Worm (Caenorhabditis elegans) whole organism, L1 larva: ENCODE results near the gene cyp-13A8.
A peak's percentile ranks its signal among the peaks of the same experiment; 100 is the strongest.

Source experiments
- C04F5.9 ChIP-seq: sonication (generic microtip); optimal IDR thresholded peaks from 2 replicates; lab custom pipeline; 2016; ENCODE audit warnings: missing genetic modification characterization, missing compliant biosample characterization
- C16A3.4 ChIP-seq: fragments of 150-350 bp; optimal IDR thresholded peaks from 2 replicates; lab custom pipeline; 2014; ENCODE audit warnings: missing biosample characterization, missing genetic modification characterization
- aha-1 ChIP-seq: fragments of 150-350 bp; optimal IDR thresholded peaks from 2 replicates; lab custom pipeline; 2014; ENCODE audit warnings: missing biosample characterization, missing genetic modification characterization
- alr-1 ChIP-seq: fragments of 200-800 bp; sonication (Bioruptor generic); optimal IDR thresholded peaks from 2 replicates; lab custom pipeline; 2018; ENCODE audit warnings: borderline replicate concordance, mild to moderate bottlenecking, missing genetic modification characterization, missing compliant biosample characterization
- aly-2 ChIP-seq: fragments of 150-350 bp; optimal IDR thresholded peaks from 2 replicates; lab custom pipeline; 2014; ENCODE audit warnings: missing biosample characterization, missing genetic modification characterization
- blmp-1 ChIP-seq: fragments of 150-350 bp; optimal IDR thresholded peaks from 2 replicates; lab custom pipeline; 2014; ENCODE audit warnings: missing biosample characterization, missing genetic modification characterization
- ceh-63 ChIP-seq: fragments of 200-800 bp; sonication (Bioruptor generic); optimal IDR thresholded peaks from 2 replicates; lab custom pipeline; 2018; ENCODE audit warnings: mild to moderate bottlenecking, missing genetic modification characterization, missing compliant biosample characterization
- ceh-8 ChIP-seq: fragments of 200-800 bp; sonication (Bioruptor generic); optimal IDR thresholded peaks from 2 replicates; lab custom pipeline; 2018; ENCODE audit warnings: mild to moderate bottlenecking, missing genetic modification characterization, moderate library complexity, missing compliant biosample characterization
- ceh-82 ChIP-seq, 3 experiments: fragments of 150-350 bp in 1 of 3; sonication (generic microtip) in 2 of 3; optimal IDR thresholded peaks; 2 replicates each; lab custom pipeline; 2014 to 2017; ENCODE audit warnings: missing biosample characterization in 3 of 3, missing genetic modification characterization in 3 of 3
- ceh-90 ChIP-seq: sonication (generic microtip); optimal IDR thresholded peaks from 2 replicates; lab custom pipeline; 2016; ENCODE audit warnings: missing genetic modification characterization, missing compliant biosample characterization
- dpl-1 ChIP-seq, 3 experiments: fragments of 150-350 bp in 2 of 3; sonication (generic microtip) in 1 of 3; optimal IDR thresholded peaks; 2 replicates each; lab custom pipeline; 2014 to 2017; ENCODE audit warnings: missing biosample characterization in 3 of 3, missing genetic modification characterization in 3 of 3, missing genetic modification reagents in 3 of 3
- efl-1 ChIP-seq, 4 experiments: fragments of 150-350 bp; optimal IDR thresholded peaks in 3 of 4; peaks in 1 of 4; 1 replicate in 1 of 4; 2 replicates in 3 of 4; lab custom pipeline; 2014; ENCODE audit warnings: missing biosample characterization in 2 of 4, missing genetic modification characterization in 2 of 4, missing genetic modification reagents in 2 of 4
- efl-3 ChIP-seq: fragments of 200-800 bp; sonication (Bioruptor generic); optimal IDR thresholded peaks from 2 replicates; lab custom pipeline; 2018; ENCODE audit warnings: mild to moderate bottlenecking, missing genetic modification characterization, missing compliant biosample characterization
- egl-27 ChIP-seq, 2 experiments: fragments of 150-350 bp in 1 of 2; sonication (generic microtip); optimal IDR thresholded peaks; 3 replicates each; lab custom pipeline; 2017 to 2018; ENCODE audit warnings: missing biosample characterization in 2 of 2, missing genetic modification characterization in 2 of 2, missing genetic modification reagents in 2 of 2
- elt-2 ChIP-seq: sonication (generic microtip); optimal IDR thresholded peaks from 2 replicates; lab custom pipeline; 2016; ENCODE audit warnings: missing genetic modification characterization, mild to moderate bottlenecking, inconsistent platforms, missing compliant biosample characterization, missing genetic modification reagents
- ets-5 ChIP-seq: fragments of 200-800 bp; sonication (Bioruptor generic); IDR thresholded peaks from 2 replicates; pipeline ENCODE4 v1.3.6; 2022; ENCODE audit warnings: missing genetic modification characterization, missing compliant biosample characterization
- fkh-10 ChIP-seq: sonication (generic microtip); optimal IDR thresholded peaks from 2 replicates; lab custom pipeline; 2017; ENCODE audit warnings: missing biosample characterization, missing genetic modification reagents, missing genetic modification characterization
- fkh-8 ChIP-seq: sonication (generic microtip); optimal IDR thresholded peaks from 2 replicates; lab custom pipeline; 2016; ENCODE audit warnings: mild to moderate bottlenecking, missing genetic modification characterization, missing compliant biosample characterization
- fos-1 ChIP-seq: fragments of 150-350 bp; optimal IDR thresholded peaks from 2 replicates; lab custom pipeline; 2014; ENCODE audit warnings: missing biosample characterization, missing genetic modification characterization
- grh-1 ChIP-seq: fragments of 200-800 bp; sonication (Bioruptor generic); IDR thresholded peaks from 2 replicates; pipeline ENCODE4 v1.3.6; 2022; ENCODE audit warnings: missing genetic modification reagents, missing genetic modification characterization, missing compliant biosample characterization
- hlh-4 ChIP-seq: sonication (generic microtip); optimal IDR thresholded peaks from 2 replicates; lab custom pipeline; 2016; ENCODE audit warnings: mild to moderate bottlenecking, missing genetic modification characterization, missing compliant biosample characterization
- irx-1 ChIP-seq: sonication (generic microtip); optimal IDR thresholded peaks from 2 replicates; lab custom pipeline; 2016; ENCODE audit warnings: missing genetic modification characterization, missing compliant biosample characterization
- jun-1 ChIP-seq: fragments of 150-350 bp; optimal IDR thresholded peaks from 2 replicates; lab custom pipeline; 2014; ENCODE audit warnings: missing biosample characterization, missing genetic modification reagents, missing genetic modification characterization
- lin-15B ChIP-seq: fragments of 150-350 bp; sonication (generic microtip); optimal IDR thresholded peaks from 3 replicates; lab custom pipeline; 2014; ENCODE audit warnings: missing biosample characterization, missing genetic modification characterization
- lir-3 ChIP-seq: sonication (generic microtip); optimal IDR thresholded peaks from 2 replicates; lab custom pipeline; 2016; ENCODE audit warnings: mild to moderate bottlenecking, missing genetic modification characterization, moderate library complexity, missing compliant biosample characterization; ENCODE audit not compliant: poor library complexity
- mab-9 ChIP-seq: fragments of 200-800 bp; sonication (Bioruptor generic); IDR thresholded peaks from 2 replicates; pipeline ENCODE4 v1.3.6; 2022; ENCODE audit warnings: missing genetic modification reagents, missing genetic modification characterization, missing compliant biosample characterization
- mdl-1 ChIP-seq, 2 experiments: fragments of 150-350 bp; optimal IDR thresholded peaks; 2 replicates each; lab custom pipeline; 2014 to 2017; ENCODE audit warnings: missing biosample characterization in 2 of 2, missing genetic modification characterization in 2 of 2, inconsistent platforms in 1 of 2
- mep-1 ChIP-seq: fragments of 150-350 bp; optimal IDR thresholded peaks from 2 replicates; lab custom pipeline; 2014; ENCODE audit warnings: missing biosample characterization, missing genetic modification characterization
- nhr-11 ChIP-seq: fragments of 150-350 bp; optimal IDR thresholded peaks from 2 replicates; lab custom pipeline; 2014; ENCODE audit warnings: missing biosample characterization, missing genetic modification characterization
- nhr-12 ChIP-seq: sonication (generic microtip); optimal IDR thresholded peaks from 2 replicates; lab custom pipeline; 2017; ENCODE audit warnings: missing biosample characterization, missing genetic modification characterization
- nhr-20 ChIP-seq: sonication (generic microtip); optimal IDR thresholded peaks from 2 replicates; lab custom pipeline; 2016; ENCODE audit warnings: mild to moderate bottlenecking, missing genetic modification characterization, missing compliant biosample characterization
- nhr-237 ChIP-seq: fragments of 150-350 bp; optimal IDR thresholded peaks from 2 replicates; lab custom pipeline; 2014; ENCODE audit warnings: missing biosample characterization, missing genetic modification characterization
- nhr-28 ChIP-seq: fragments of 150-350 bp; optimal IDR thresholded peaks from 2 replicates; lab custom pipeline; 2014; ENCODE audit warnings: missing biosample characterization, missing genetic modification characterization
- nhr-47 ChIP-seq: sonication (generic microtip); optimal IDR thresholded peaks from 2 replicates; lab custom pipeline; 2016; ENCODE audit warnings: mild to moderate bottlenecking, missing genetic modification characterization, moderate library complexity, missing compliant biosample characterization
- nhr-71 ChIP-seq: sonication (generic microtip); optimal IDR thresholded peaks from 2 replicates; lab custom pipeline; 2016; ENCODE audit warnings: mild to moderate bottlenecking, missing genetic modification characterization, moderate library complexity, missing compliant biosample characterization
- nhr-76 ChIP-seq: sonication (generic microtip); optimal IDR thresholded peaks from 2 replicates; lab custom pipeline; 2017; ENCODE audit warnings: missing biosample characterization, missing genetic modification characterization
- nhr-85 ChIP-seq: sonication (generic microtip); peaks from one replicate; lab custom pipeline; 2016; ENCODE audit warnings: missing genetic modification characterization, inconsistent platforms, missing compliant biosample characterization
- pqm-1 ChIP-seq: sonication (generic microtip); optimal IDR thresholded peaks from 3 replicates; lab custom pipeline; 2017; ENCODE audit warnings: missing biosample characterization, missing genetic modification characterization
- rnt-1 ChIP-seq: sonication (generic microtip); optimal IDR thresholded peaks from 2 replicates; lab custom pipeline; 2016; ENCODE audit warnings: mild to moderate bottlenecking, missing genetic modification characterization, moderate library complexity, missing compliant biosample characterization
- skn-1 ChIP-seq: fragments of 150-350 bp; optimal IDR thresholded peaks from 2 replicates; lab custom pipeline; 2014; ENCODE audit warnings: missing biosample characterization, missing genetic modification characterization
- snpc-4 ChIP-seq: fragments of 150-350 bp; optimal IDR thresholded peaks from 2 replicates; lab custom pipeline; 2014; ENCODE audit warnings: missing biosample characterization, missing genetic modification characterization
- sup-37 ChIP-seq: fragments of 200-800 bp; sonication (Bioruptor generic); optimal IDR thresholded peaks from 2 replicates; lab custom pipeline; 2018; ENCODE audit warnings: mild to moderate bottlenecking, missing genetic modification characterization, missing compliant biosample characterization
- swsn-7 ChIP-seq: sonication (generic microtip); optimal IDR thresholded peaks from 2 replicates; lab custom pipeline; 2016; ENCODE audit warnings: missing genetic modification characterization, missing compliant biosample characterization
- unc-130 ChIP-seq: fragments of 150-350 bp; optimal IDR thresholded peaks from 2 replicates; lab custom pipeline; 2017; ENCODE audit warnings: missing biosample characterization, missing genetic modification characterization, inconsistent platforms
- unc-30 ChIP-seq: sonication (generic microtip); optimal IDR thresholded peaks from 2 replicates; lab custom pipeline; 2017; ENCODE audit warnings: missing biosample characterization, missing genetic modification characterization
- unc-62 ChIP-seq: fragments of 150-350 bp; optimal IDR thresholded peaks from 2 replicates; lab custom pipeline; 2014; ENCODE audit warnings: missing biosample characterization, missing genetic modification reagents, missing genetic modification characterization
- unc-98 ChIP-seq: fragments of 200-800 bp; sonication (Bioruptor generic); IDR thresholded peaks from 2 replicates; pipeline ENCODE4 v1.3.6; 2022; ENCODE audit warnings: missing genetic modification characterization, missing compliant biosample characterization
- xbp-1 ChIP-seq: sonication (generic microtip); optimal IDR thresholded peaks from 2 replicates; lab custom pipeline; 2016; ENCODE audit warnings: missing genetic modification characterization, missing compliant biosample characterization
- zip-4 ChIP-seq: fragments of 200-800 bp; sonication (Bioruptor generic); optimal IDR thresholded peaks from 2 replicates; lab custom pipeline; 2018; ENCODE audit warnings: mild to moderate bottlenecking, missing genetic modification characterization, moderate library complexity, missing compliant biosample characterization
- ztf-11 ChIP-seq, 2 experiments: sonication (generic microtip); optimal IDR thresholded peaks; 2 replicates each; lab custom pipeline; 2016 to 2017; ENCODE audit warnings: missing genetic modification characterization in 2 of 2, missing biosample characterization in 1 of 2, missing compliant biosample characterization in 1 of 2
- ztf-4 ChIP-seq: fragments of 150-350 bp; optimal IDR thresholded peaks from 2 replicates; lab custom pipeline; 2014; ENCODE audit warnings: missing biosample characterization, missing genetic modification characterization

Gene cyp-13A8

DNA sequence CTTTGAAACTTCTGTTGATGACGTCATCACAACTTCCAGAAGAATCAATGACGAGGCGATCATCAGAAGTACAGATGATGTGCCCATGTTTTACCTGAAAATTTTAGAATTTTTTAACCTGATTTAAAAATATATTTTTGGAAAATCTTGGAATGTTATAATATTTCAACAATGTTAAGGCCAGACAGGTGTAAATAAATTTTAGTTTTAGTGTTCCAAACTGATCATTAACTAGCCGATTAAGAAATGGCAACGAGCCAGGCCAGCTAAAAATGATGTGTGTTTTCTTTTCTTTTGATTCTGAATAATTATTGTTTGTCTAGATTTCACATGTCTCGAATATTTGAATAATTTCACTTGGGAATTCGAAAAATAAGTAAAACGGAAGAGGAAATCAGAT, 31.6 kb downstream of the cyp-13A8 start, which contains the start of gene T10B9.9:
Gene T10B9.9, minus strand, starts transcription at position 101 of the 400 bp plus-strand sequence.
- no peak for TF ChIP-seq nhr-47 (tag; lab: Kevin White, UChicago)
- no peak for TF ChIP-seq alr-1 (tag; lab: Kevin White, UChicago)
- no peak for TF ChIP-seq efl-3 (GFP tag; lab: Kevin White, UChicago)

DNA sequence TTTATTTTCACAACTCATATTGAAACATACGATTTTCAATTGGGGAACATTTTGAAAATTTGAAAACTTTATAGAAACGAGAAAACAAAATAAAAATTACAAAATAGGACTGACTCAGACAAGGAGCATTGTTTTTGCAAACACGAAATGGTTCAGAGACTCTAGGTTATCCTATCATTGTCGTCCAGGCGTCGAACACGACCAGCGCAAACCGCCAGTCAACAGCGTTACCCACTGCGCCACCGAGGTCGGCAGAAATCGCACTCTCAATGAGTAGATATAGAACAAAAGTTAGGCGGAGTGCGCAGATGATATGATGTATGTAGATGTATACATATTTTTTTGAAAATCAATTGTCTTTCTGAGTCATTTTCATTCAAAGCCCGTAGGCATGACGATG, 32.7 kb downstream of the cyp-13A8 start:
- TF ChIP-seq skn-1 = peak; percentile 57
- TF ChIP-seq ceh-8 (GFP tag; lab: Kevin White, UChicago) = peak; percentile 48
- no peak for TF ChIP-seq C16A3.4 (tag; lab: Kevin White, UChicago)
- TF ChIP-seq swsn-7 (tag; lab: Kevin White, UChicago) = peak; percentile 75
- no peak for TF ChIP-seq pqm-1 (tag; lab: Kevin White, UChicago)
- TF ChIP-seq aly-2 (tag; lab: Kevin White, UChicago) = peak; percentile 42
- no peak for TF ChIP-seq unc-98 (GFP tag; lab: Robert Waterston, UW)
- peak; percentile 35 to 52 for TF ChIP-seq efl-1 (optimal IDR thresholded peaks at IDR 0.05; lab: Kevin White, UChicago)
- peak; percentile 41 to 93 for TF ChIP-seq efl-1 (GFP tag; optimal IDR thresholded peaks at IDR 0.05 in 1 of 2; lab: Kevin White, UChicago)
- TF ChIP-seq rnt-1 (tag; lab: Kevin White, UChicago) = peak; percentile 78
- TF ChIP-seq elt-2 (tag; lab: Kevin White, UChicago) = peak; percentile 41
- TF ChIP-seq dpl-1 (GFP tag; optimal IDR thresholded peaks at IDR 0.05; lab: Kevin White, UChicago) = peak in 2 of 3 experiments; percentile 49 to 53
- no peak for TF ChIP-seq C04F5.9 (tag; lab: Kevin White, UChicago)
- TF ChIP-seq sup-37 (GFP tag; lab: Kevin White, UChicago) = no peak
- peak; percentile 58 for TF ChIP-seq nhr-85
- TF ChIP-seq nhr-20 (tag; lab: Kevin White, UChicago) = peak; percentile 83
- peak; percentile 66 for TF ChIP-seq xbp-1
- peak in 2 of 3 experiments; percentile 32 to 82 for TF ChIP-seq ceh-82 (tag; optimal IDR thresholded peaks at IDR 0.05; lab: Kevin White, UChicago)
- peak; percentile 37 for TF ChIP-seq snpc-4 (tag; lab: Kevin White, UChicago)
- no peak for TF ChIP-seq nhr-11 (tag; lab: Kevin White, UChicago)
- TF ChIP-seq egl-27 (tag; optimal IDR thresholded peaks at IDR 0.05; lab: Kevin White, UChicago) = no peak
- peak; percentile 50 for TF ChIP-seq jun-1 (tag; lab: Kevin White, UChicago)
- TF ChIP-seq ceh-90 = no peak
- TF ChIP-seq unc-130 (tag; lab: Kevin White, UChicago) = peak; percentile 50
- peak in 1 of 2 experiments; percentile 71 for TF ChIP-seq ztf-11 (tag; optimal IDR thresholded peaks at IDR 0.05; lab: Kevin White, UChicago)
- no peak for TF ChIP-seq unc-62 (GFP tag; lab: Kevin White, UChicago)
- peak; percentile 25; the same call in 1 of the 2 replicates for TF ChIP-seq mab-9 (GFP tag; lab: Robert Waterston, UW)
- peak; percentile 61 for TF ChIP-seq irx-1
- no peak for TF ChIP-seq grh-1 (GFP tag; lab: Robert Waterston, UW)
- peak; percentile 73 for TF ChIP-seq nhr-71 (tag; lab: Kevin White, UChicago)
- TF ChIP-seq ceh-63 (GFP tag; lab: Kevin White, UChicago) = no peak
- TF ChIP-seq nhr-76 (tag; lab: Kevin White, UChicago) = no peak
- TF ChIP-seq zip-4 (GFP tag; lab: Kevin White, UChicago) = peak; percentile 45
- no peak for TF ChIP-seq ztf-4
- TF ChIP-seq hlh-4 = peak; percentile 16
- TF ChIP-seq nhr-237 (tag; lab: Kevin White, UChicago) = no peak
- no peak for TF ChIP-seq aha-1 (tag; lab: Kevin White, UChicago)
- TF ChIP-seq lin-15B (tag; lab: Kevin White, UChicago) = no peak
- TF ChIP-seq nhr-12 (tag; lab: Kevin White, UChicago) = no peak
- TF ChIP-seq unc-30 (tag; lab: Kevin White, UChicago) = no peak
- TF ChIP-seq fos-1 (tag; lab: Kevin White, UChicago) = no peak
- no peak for TF ChIP-seq ets-5 (GFP tag; lab: Robert Waterston, UW)
- no peak for TF ChIP-seq blmp-1 (tag; lab: Kevin White, UChicago)
- peak; percentile 46 for TF ChIP-seq fkh-8 (tag; lab: Kevin White, UChicago)
- TF ChIP-seq mdl-1 (tag; optimal IDR thresholded peaks at IDR 0.05; lab: Kevin White, UChicago) = peak in 1 of 2 experiments; percentile 62
- TF ChIP-seq nhr-28 (tag; lab: Kevin White, UChicago) = no peak
- peak; percentile 50 for TF ChIP-seq mep-1 (tag; lab: Kevin White, UChicago)
- TF ChIP-seq lir-3 = peak; percentile 53
- TF ChIP-seq fkh-10 (GFP tag; lab: Kevin White, UChicago) = no peak
